Worm (Caenorhabditis elegans): ENCODE data around the gene rpoa-49.

DNA sequence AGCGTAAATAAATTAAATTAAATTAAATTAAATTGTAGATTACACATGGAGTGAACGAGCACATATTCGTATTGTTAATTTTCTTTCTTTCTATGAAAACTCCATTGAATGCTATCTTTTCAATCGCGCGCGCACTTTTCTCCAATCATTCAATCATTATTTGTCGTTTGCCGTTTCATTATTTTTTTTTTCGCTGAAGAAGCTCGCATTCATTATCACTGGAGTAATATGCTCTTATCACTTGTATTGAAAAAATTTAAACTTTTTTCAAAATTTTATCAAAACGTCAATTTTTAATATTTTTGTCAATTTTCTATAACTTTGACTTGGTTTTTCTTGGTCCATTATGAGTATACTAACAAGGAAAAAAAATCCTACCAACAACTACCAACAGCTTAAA, 20.6 kb downstream of the rpoa-49 start:
- TF ChIP-seq ztf-28 (GFP tag; IDR thresholded peaks at IDR 0.05) (no peak), nfya-1 (tag; optimal IDR thresholded peaks at IDR 0.05; ENCODE audit: borderline replicate concordance, insufficient read depth) (no peak), unc-62 (GFP tag; optimal IDR thresholded peaks at IDR 0.05) (no peak)

Data from whole organism, young adult.